Comparison of ENCODE assay signal across 5 worm cellular contexts in genomic region chrIII:3798416-3798815, ce11.
TF ChIP-seq lines count a peak whose summit lies in the region.

No protein-coding gene starts in this region.

TF ChIP-seq in whole organism, L2 larva, 48 proteins besides CTCF, POLR2A, EP300 and RAD21:
- no peak for TF ChIP-seq nhr-77 (tag; optimal IDR thresholded peaks at IDR 0.05; lab: Kevin White, UChicago)
- peak; percentile 23 for TF ChIP-seq lin-13 (GFP tag; optimal IDR thresholded peaks at IDR 0.05; lab: Kevin White, UChicago)
- TF ChIP-seq dmd-4 (tag; optimal IDR thresholded peaks at IDR 0.05; lab: Kevin White, UChicago), result no peak
- TF ChIP-seq aly-2 (tag; optimal IDR thresholded peaks at IDR 0.05; lab: Kevin White, UChicago), result no peak
- TF ChIP-seq nhr-23 (tag; optimal IDR thresholded peaks at IDR 0.05; lab: Kevin White, UChicago), result no peak
- TF ChIP-seq sma-3 (GFP tag; optimal IDR thresholded peaks at IDR 0.05; lab: Kevin White, UChicago), result no peak
TF ChIP-seq in whole organism, L2 larva: peak in this region for 1.

TF ChIP-seq in whole organism, L3 larva, 47 proteins besides CTCF, POLR2A, EP300 and RAD21:
- peak; percentile 99 for TF ChIP-seq nfya-1 (tag; optimal IDR thresholded peaks at IDR 0.05; lab: Kevin White, UChicago; ENCODE audit: insufficient read depth)
- TF ChIP-seq egl-27 (tag; optimal IDR thresholded peaks at IDR 0.05; lab: Kevin White, UChicago), result no peak

TF ChIP-seq in whole organism, L4 larva, 104 proteins besides CTCF, POLR2A, EP300 and RAD21:
- TF ChIP-seq dpl-1 (GFP tag; optimal IDR thresholded peaks at IDR 0.05; lab: Kevin White, UChicago) (no peak), unc-62 (GFP tag; optimal IDR thresholded peaks at IDR 0.05 in 1 of 2; lab: Kevin White, UChicago) (no peak), unc-62 (tag; optimal IDR thresholded peaks at IDR 0.05; lab: Kevin White, UChicago) (no peak), mxl-3 (GFP tag; optimal IDR thresholded peaks at IDR 0.05; lab: Kevin White, UChicago) (peak; percentile 20), hmg-1.1 (GFP tag; IDR thresholded peaks at IDR 0.05; lab: Robert Waterston, UW) (0 out of 2 replicates have a peak, but pooled peaks have one; percentile 5), mdt-29 (GFP tag; IDR thresholded peaks at IDR 0.05; lab: Robert Waterston, UW) (0 out of 2 replicates have a peak, but pooled peaks have one; percentile 7)

TF ChIP-seq in whole organism, late embryonic, 69 proteins besides CTCF, POLR2A, EP300 and RAD21:
- TF ChIP-seq unc-3 (GFP tag; conservative IDR thresholded peaks at IDR 0.05; lab: Robert Waterston, UW), result no peak
- no peak for TF ChIP-seq unc-3 (tag; optimal IDR thresholded peaks at IDR 0.05; lab: Kevin White, UChicago)
- peak; percentile 98 for TF ChIP-seq nfya-1 (tag; optimal IDR thresholded peaks at IDR 0.05; lab: Kevin White, UChicago)
- no peak for TF ChIP-seq elt-2 (tag; optimal IDR thresholded peaks at IDR 0.05; lab: Kevin White, UChicago)

TF ChIP-seq in whole organism, young adult, 124 proteins besides CTCF, POLR2A, EP300 and RAD21:
- TF ChIP-seq attf-6 (GFP tag; IDR thresholded peaks at IDR 0.05; lab: Robert Waterston, UW) (no peak), let-607 (tag; optimal IDR thresholded peaks at IDR 0.05; lab: Kevin White, UChicago) (no peak), nfyb-1 (GFP tag; IDR thresholded peaks at IDR 0.05; lab: Robert Waterston, UW) (peak; percentile 93)
TF ChIP-seq in whole organism, young adult: peak in this region for 1.
